Worm (Caenorhabditis elegans) whole organism, late embryonic: ENCODE data around the gene aps-2.
A peak's percentile ranks its signal among the peaks of the same experiment; 100 is the strongest.

ENCODE experiments used
- C08G9.2 ChIP-seq: sonication (generic microtip); optimal IDR thresholded peaks from 2 replicates; lab custom pipeline; 2016; ENCODE audit warnings: mild to moderate bottlenecking, missing genetic modification characterization, moderate library complexity, missing compliant biosample characterization
- C38D4.7 ChIP-seq: fragments of 200-800 bp; sonication (Bioruptor generic); optimal IDR thresholded peaks from 2 replicates; lab custom pipeline; 2018; ENCODE audit warnings: mild to moderate bottlenecking, missing genetic modification characterization, moderate library complexity, missing compliant biosample characterization
- K02D7.2 ChIP-seq: sonication (generic microtip); optimal IDR thresholded peaks from 2 replicates; lab custom pipeline; 2017; ENCODE audit warnings: mild to moderate bottlenecking, missing genetic modification characterization, missing compliant biosample characterization
- K09A11.1 ChIP-seq: sonication (generic microtip); optimal IDR thresholded peaks from 2 replicates; lab custom pipeline; 2017; ENCODE audit warnings: antibody characterized with exemption, mild to moderate bottlenecking, missing genetic modification characterization, missing compliant biosample characterization; ENCODE audit not compliant: insufficient read depth
- ahr-1 ChIP-seq: sonication (generic microtip); optimal IDR thresholded peaks from 2 replicates; lab custom pipeline; 2016; ENCODE audit warnings: missing genetic modification characterization, missing compliant biosample characterization
- ama-1 ChIP-seq: fragments of 150-350 bp; optimal IDR thresholded peaks from 2 replicates; lab custom pipeline; 2014
- ceh-22 ChIP-seq: sonication (generic microtip); optimal IDR thresholded peaks from 2 replicates; lab custom pipeline; 2017; ENCODE audit warnings: missing biosample characterization, missing genetic modification characterization
- ceh-31 ChIP-seq: sonication (generic microtip); optimal IDR thresholded peaks from 2 replicates; lab custom pipeline; 2016; ENCODE audit warnings: missing genetic modification characterization, missing compliant biosample characterization
- ceh-34 ChIP-seq: sonication (generic microtip); optimal IDR thresholded peaks from 2 replicates; lab custom pipeline; 2016; ENCODE audit warnings: mild to moderate bottlenecking, missing genetic modification characterization, missing compliant biosample characterization
- che-1 ChIP-seq: sonication (generic microtip); optimal IDR thresholded peaks from 2 replicates; lab custom pipeline; 2016; ENCODE audit warnings: mild to moderate bottlenecking, missing genetic modification characterization, missing compliant biosample characterization
- dve-1 ChIP-seq: sonication (generic microtip); optimal IDR thresholded peaks from 2 replicates; lab custom pipeline; 2017; ENCODE audit warnings: antibody characterized with exemption, mild to moderate bottlenecking, missing genetic modification characterization, missing compliant biosample characterization
- elt-2 ChIP-seq: sonication (generic microtip); optimal IDR thresholded peaks from 2 replicates; lab custom pipeline; 2016; ENCODE audit warnings: missing genetic modification reagents, missing genetic modification characterization, missing compliant biosample characterization
- ets-4 ChIP-seq: sonication (generic microtip); optimal IDR thresholded peaks from 2 replicates; lab custom pipeline; 2016; ENCODE audit warnings: missing genetic modification characterization, missing compliant biosample characterization
- fax-1 ChIP-seq: sonication (generic microtip); optimal IDR thresholded peaks from 2 replicates; lab custom pipeline; 2016; ENCODE audit warnings: missing genotype, missing genetic modification characterization, missing compliant biosample characterization
- gmeb-2 ChIP-seq: sonication (generic microtip); optimal IDR thresholded peaks from 2 replicates; lab custom pipeline; 2016; ENCODE audit warnings: missing genetic modification characterization, inconsistent platforms, missing compliant biosample characterization
- hlh-13 ChIP-seq: fragments of 200-800 bp; sonication (Bioruptor generic); optimal IDR thresholded peaks from 2 replicates; lab custom pipeline; 2018; ENCODE audit warnings: mild to moderate bottlenecking, missing genetic modification characterization, missing compliant biosample characterization
- hlh-15 ChIP-seq: sonication (generic microtip); optimal IDR thresholded peaks from 2 replicates; lab custom pipeline; 2016; ENCODE audit warnings: missing genetic modification characterization, missing compliant biosample characterization
- hlh-30 ChIP-seq: sonication (generic microtip); optimal IDR thresholded peaks from 2 replicates; lab custom pipeline; 2017; ENCODE audit warnings: antibody characterized with exemption, missing genetic modification characterization, missing compliant biosample characterization; ENCODE audit not compliant: insufficient read depth
- hlh-6 ChIP-seq: sonication (generic microtip); optimal IDR thresholded peaks from 2 replicates; lab custom pipeline; 2016; ENCODE audit warnings: missing genotype, missing genetic modification characterization, missing compliant biosample characterization
- lim-6 ChIP-seq: sonication (generic microtip); optimal IDR thresholded peaks from 2 replicates; lab custom pipeline; 2016; ENCODE audit warnings: missing genetic modification characterization, missing compliant biosample characterization
- nfya-1 ChIP-seq: sonication (generic microtip); optimal IDR thresholded peaks from 2 replicates; lab custom pipeline; 2017; ENCODE audit warnings: missing genetic modification characterization, mild to moderate bottlenecking, missing compliant biosample characterization, antibody characterized with exemption, moderate library complexity
- npax-4 ChIP-seq: sonication (generic microtip); optimal IDR thresholded peaks from 2 replicates; lab custom pipeline; 2016; ENCODE audit warnings: missing genetic modification characterization, missing compliant biosample characterization
- pag-3 ChIP-seq: sonication (generic microtip); optimal IDR thresholded peaks from 2 replicates; lab custom pipeline; 2016; ENCODE audit warnings: missing compliant biosample characterization, missing genetic modification characterization, borderline replicate concordance
- rnt-1 ChIP-seq: sonication (generic microtip); optimal IDR thresholded peaks from 2 replicates; lab custom pipeline; 2016; ENCODE audit warnings: missing genetic modification characterization, missing compliant biosample characterization
- sox-2 ChIP-seq: fragments of 200-800 bp; sonication (Bioruptor generic); IDR thresholded peaks from 2 replicates; pipeline ENCODE4 v1.3.6; 2022; ENCODE audit warnings: missing genetic modification reagents, missing genetic modification characterization, missing compliant biosample characterization
- syd-9 ChIP-seq: sonication (generic microtip); optimal IDR thresholded peaks from 2 replicates; lab custom pipeline; 2016; ENCODE audit warnings: mild to moderate bottlenecking, missing genetic modification characterization, moderate library complexity, missing compliant biosample characterization
- tbx-7 ChIP-seq: sonication (generic microtip); optimal IDR thresholded peaks from 2 replicates; lab custom pipeline; 2016; ENCODE audit warnings: missing genotype, missing genetic modification characterization, missing compliant biosample characterization
- unc-3 ChIP-seq, 2 experiments: fragments of 200-800 bp in 1 of 2; sonication (Bioruptor generic) in 1 of 2; sonication (generic microtip) in 1 of 2; conservative IDR thresholded peaks in 1 of 2; optimal IDR thresholded peaks in 1 of 2; 2 replicates each; pipeline versions ENCODE4 v1.3.6 to Lab custom; 2016 to 2022; ENCODE audit warnings: missing compliant biosample characterization in 2 of 2, missing genetic modification characterization in 2 of 2, missing genetic modification reagents in 1 of 2
- unc-42 ChIP-seq: sonication (generic microtip); optimal IDR thresholded peaks from 2 replicates; lab custom pipeline; 2016; ENCODE audit warnings: missing genotype, missing genetic modification characterization, missing compliant biosample characterization
- ztf-16 ChIP-seq: sonication (generic microtip); optimal IDR thresholded peaks from 2 replicates; lab custom pipeline; 2017; ENCODE audit warnings: missing genetic modification characterization, missing compliant biosample characterization

The aps-2 gene

ce11 chrX:4424254-4424653, 33.8 kb upstream of the aps-2 start:
- TF ChIP-seq ceh-22 (tag; lab: Kevin White, UChicago) (no peak), rnt-1 (no peak), gmeb-2 (tag; lab: Kevin White, UChicago) (no peak), unc-42 (tag; lab: Kevin White, UChicago) (peak; percentile 86), C08G9.2 (no peak), ets-4 (tag; lab: Kevin White, UChicago) (no peak)

- TF ChIP-seq unc-42 (tag; lab: Kevin White, UChicago), result peak; percentile 65
- no peak for TF ChIP-seq pag-3 (tag; lab: Kevin White, UChicago)
- TF ChIP-seq nfya-1 (tag; lab: Kevin White, UChicago), result no peak
- TF ChIP-seq che-1 (tag; lab: Kevin White, UChicago), result no peak
Measured at ce11 chrX:4426496-4426895, 31.6 kb upstream of the aps-2 start.

- TF ChIP-seq nfya-1 (tag; lab: Kevin White, UChicago), result no peak
- no peak for TF ChIP-seq dve-1 (tag; lab: Kevin White, UChicago)
- no peak for TF ChIP-seq hlh-30
Measured at ce11 chrX:4427387-4427786, 30.7 kb upstream of the aps-2 start.

ce11 chrX:4429364-4429763, 28.7 kb upstream of the aps-2 start:
- TF ChIP-seq rnt-1 (no peak), hlh-13 (GFP tag; lab: Kevin White, UChicago) (no peak), npax-4 (tag; lab: Kevin White, UChicago) (no peak), ceh-22 (tag; lab: Kevin White, UChicago) (no peak), ahr-1 (no peak), unc-3 (GFP tag; conservative IDR thresholded peaks at IDR 0.05; lab: Robert Waterston, UW) (no peak), unc-3 (tag; optimal IDR thresholded peaks at IDR 0.05; lab: Kevin White, UChicago) (no peak), hlh-15 (tag; lab: Kevin White, UChicago) (no peak), sox-2 (GFP tag; lab: Robert Waterston, UW) (no peak), K09A11.1 (tag; lab: Kevin White, UChicago) (no peak), hlh-30 (no peak), tbx-7 (tag; lab: Kevin White, UChicago) (no peak)

ce11 chrX:4434577-4434976, 23.5 kb upstream of the aps-2 start:
- TF ChIP-seq ceh-31 (tag; lab: Kevin White, UChicago), result peak; percentile 37
- TF ChIP-seq unc-42 (tag; lab: Kevin White, UChicago), result peak; percentile 51
- TF ChIP-seq K02D7.2 (tag; lab: Kevin White, UChicago), result no peak
- TF ChIP-seq C38D4.7, result no peak

- TF ChIP-seq lim-6 (tag; lab: Kevin White, UChicago) (no peak), elt-2 (tag; lab: Kevin White, UChicago) (no peak), pag-3 (tag; lab: Kevin White, UChicago) (no peak), ceh-34 (tag; lab: Kevin White, UChicago) (no peak), ztf-16 (tag; lab: Kevin White, UChicago) (no peak), ama-1 (lab: Kevin White, UChicago) (no peak), C08G9.2 (no peak), syd-9 (tag; lab: Kevin White, UChicago) (no peak), hlh-13 (GFP tag; lab: Kevin White, UChicago) (no peak), hlh-6 (tag; lab: Kevin White, UChicago) (no peak), fax-1 (tag; lab: Kevin White, UChicago) (no peak)
Measured at ce11 chrX:4435396-4435795, 22.7 kb upstream of the aps-2 start.
